Fruit fly (Drosophila melanogaster): ENCODE data around the gene Ipk2.

Gene Ipk2

DNA sequence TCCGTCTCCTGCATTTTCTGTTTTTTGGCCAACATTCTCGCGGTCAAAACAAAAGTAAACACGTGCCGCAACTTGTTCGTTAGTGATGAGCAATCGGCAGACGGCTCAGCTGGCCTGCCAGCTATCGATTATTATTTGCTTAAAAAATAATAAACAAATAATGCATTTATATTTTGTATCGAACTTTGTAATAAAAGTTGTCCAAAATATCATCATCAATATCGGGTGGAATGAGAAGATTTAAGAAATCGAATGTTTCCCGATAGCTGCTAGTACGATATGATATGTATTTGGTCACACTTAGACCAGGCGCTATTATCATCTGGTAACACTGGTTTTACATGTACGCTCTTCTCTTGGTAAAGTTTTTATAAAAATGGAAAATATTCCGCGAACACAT lies 6.0 kb downstream of the Ipk2 start, which contains the start of the genes Nle and Sf3b1 (continued):
- TF ChIP-seq CG13775 (GFP tag; optimal IDR thresholded peaks at IDR 0.05) (peak; percentile 62), Rfx (GFP tag; IDR thresholded peaks at IDR 0.05) (peak; percentile 41), Lpt (GFP tag; optimal IDR thresholded peaks at IDR 0.05) (no peak), esg (GFP tag; conservative IDR thresholded peaks at IDR 0.05) (0 out of 2 replicates have a peak, but pooled peaks have one; percentile 4), CG6689 (GFP tag; IDR thresholded peaks at IDR 0.05) (no peak), pzg (GFP tag; optimal IDR thresholded peaks at IDR 0.05) (peak; percentile 92), sr (GFP tag; IDR thresholded peaks at IDR 0.05) (no peak), CG13123 (GFP tag; optimal IDR thresholded peaks at IDR 0.05) (no peak), gro (GFP tag; optimal IDR thresholded peaks at IDR 0.05) (peak; percentile 56), CG6791 (GFP tag; IDR thresholded peaks at IDR 0.05; ENCODE audit: partially characterized antibody) (peak; percentile 85), CG6272 (GFP tag; IDR thresholded peaks at IDR 0.05) (peak; percentile 38; the same call in 1 of the 2 replicates), crol (GFP tag; IDR thresholded peaks at IDR 0.05) (no peak), CG6854 (GFP tag; optimal IDR thresholded peaks at IDR 0.05) (no peak), CG8924 (tag; optimal IDR thresholded peaks at IDR 0.05) (peak; percentile 52), CG14860 (GFP tag; IDR thresholded peaks at IDR 0.05; ENCODE audit: partially characterized antibody) (peak; percentile 93), crc (GFP tag; optimal IDR thresholded peaks at IDR 0.05) (peak; percentile 19), CG15601 (tag; optimal IDR thresholded peaks at IDR 0.05) (no peak), CG15514 (GFP tag; optimal IDR thresholded peaks at IDR 0.05) (peak; percentile 56), nom (GFP tag; optimal IDR thresholded peaks at IDR 0.05) (no peak), CG6254 (GFP tag; optimal IDR thresholded peaks at IDR 0.05) (no peak), CG11695 (GFP tag; IDR thresholded peaks at IDR 0.05) (no peak), luna (GFP tag; optimal IDR thresholded peaks at IDR 0.05) (no peak), chn (GFP tag; optimal IDR thresholded peaks at IDR 0.05) (peak; percentile 47), Bgb (GFP tag; IDR thresholded peaks at IDR 0.05; ENCODE audit: partially characterized antibody) (peak; percentile 89), sc (optimal IDR thresholded peaks at IDR 0.05) (no peak), sc (GFP tag; optimal IDR thresholded peaks at IDR 0.05) (no peak), grau (tag; optimal IDR thresholded peaks at IDR 0.05) (peak; percentile 44), CG18599 (GFP tag; optimal IDR thresholded peaks at IDR 0.05) (peak; percentile 9), lab (GFP tag; optimal IDR thresholded peaks at IDR 0.05) (no peak), CG8944 (GFP tag; optimal IDR thresholded peaks at IDR 0.05) (peak; percentile 35), CG12219 (GFP tag; optimal IDR thresholded peaks at IDR 0.05) (no peak), pb (GFP tag; optimal IDR thresholded peaks at IDR 0.05) (no peak), CG8290 (GFP tag; optimal IDR thresholded peaks at IDR 0.05) (no peak), CG8290 (tag; optimal IDR thresholded peaks at IDR 0.05) (no peak), fd3F (GFP tag; optimal IDR thresholded peaks at IDR 0.05) (no peak), al (GFP tag; IDR thresholded peaks at IDR 0.05) (no peak), CG10979 (tag; optimal IDR thresholded peaks at IDR 0.05) (peak; percentile 47), stc (GFP tag; IDR thresholded peaks at IDR 0.05) (no peak), CG1602 (GFP tag; optimal IDR thresholded peaks at IDR 0.05) (peak; percentile 27), zen2 (GFP tag; IDR thresholded peaks at IDR 0.05; ENCODE audit: partially characterized antibody) (peak; percentile 72; the same call in 1 of the 3 replicates), twi (tag; optimal IDR thresholded peaks at IDR 0.05) (peak; percentile 68), Mes4 (GFP tag; optimal IDR thresholded peaks at IDR 0.05) (peak; percentile 48), Max (GFP tag; optimal IDR thresholded peaks at IDR 0.05) (peak; percentile 89), Doc3 (GFP tag; IDR thresholded peaks at IDR 0.05; ENCODE audit: partially characterized antibody) (peak; percentile 97), CG1603 (tag; optimal IDR thresholded peaks at IDR 0.05) (peak; percentile 80), Dad (GFP tag; optimal IDR thresholded peaks at IDR 0.05) (peak; percentile 10), trem (tag; optimal IDR thresholded peaks at IDR 0.05) (peak; percentile 91), bowl (GFP tag; IDR thresholded peaks at IDR 0.05) (no peak), Chrac-16 (GFP tag; optimal IDR thresholded peaks at IDR 0.05) (peak; percentile 66), ttk (GFP tag; IDR thresholded peaks at IDR 0.05) (no peak), ash1 (GFP tag; optimal IDR thresholded peaks at IDR 0.05) (no peak), salm (tag; optimal IDR thresholded peaks at IDR 0.05) (no peak)

Measured in whole organism, embryonic.